Worm (Caenorhabditis elegans) whole organism, L1 larva: Measurements from ENCODE around the gene attf-2.

ENCODE experiments used
- fos-1 ChIP-seq: fragments of 150-350 bp; optimal IDR thresholded peaks from 2 replicates; lab custom pipeline; 2014; ENCODE audit warnings: missing biosample characterization, missing genetic modification characterization
- lin-13 ChIP-seq: fragments of 150-350 bp; optimal IDR thresholded peaks from 2 replicates; lab custom pipeline; 2014; ENCODE audit warnings: missing biosample characterization, missing genetic modification reagents, missing genetic modification characterization
- mep-1 ChIP-seq: fragments of 150-350 bp; optimal IDR thresholded peaks from 2 replicates; lab custom pipeline; 2014; ENCODE audit warnings: missing biosample characterization, missing genetic modification characterization
- nhr-237 ChIP-seq: fragments of 150-350 bp; optimal IDR thresholded peaks from 2 replicates; lab custom pipeline; 2014; ENCODE audit warnings: missing biosample characterization, missing genetic modification characterization

- TF ChIP-seq mep-1 (tag; lab: Kevin White, UChicago) (no peak), lin-13 (GFP tag; lab: Kevin White, UChicago) (no peak), nhr-237 (tag; lab: Kevin White, UChicago) (no peak), fos-1 (tag; lab: Kevin White, UChicago) (no peak)
Observed at ce11 chrV:7198403-7198802, 2.5 kb upstream of the attf-2 start.
